Worm (Caenorhabditis elegans): Measurements from ENCODE around the gene T08B6.1.

DNA sequence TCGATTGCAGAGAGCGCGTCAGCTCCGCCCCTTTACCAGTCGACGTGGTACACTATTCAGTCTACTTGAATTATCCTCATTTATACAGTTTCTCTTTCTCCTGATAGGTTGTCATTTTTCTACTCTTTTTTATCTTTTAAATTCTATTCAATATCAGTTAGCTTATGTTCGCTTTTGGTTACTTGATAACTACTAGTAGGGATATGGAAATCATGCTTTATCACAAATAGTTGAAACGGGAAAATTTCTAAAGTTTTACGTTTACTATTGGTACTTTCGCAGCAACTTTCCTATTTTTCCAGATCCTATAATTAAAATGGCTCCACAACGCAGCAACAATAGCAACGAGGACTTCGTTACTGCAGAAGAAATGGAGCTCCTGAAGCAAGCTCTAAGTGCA is 2.5 kb upstream of the T08B6.1 start, which contains the start of gene sgnh-1:
- TF ChIP-seq unc-62 (GFP tag; optimal IDR thresholded peaks at IDR 0.05) (no peak), lin-39 (tag; optimal IDR thresholded peaks at IDR 0.05) (no peak), zag-1 (tag; optimal IDR thresholded peaks at IDR 0.05) (no peak), nhr-23 (tag; optimal IDR thresholded peaks at IDR 0.05) (no peak), snpc-4 (tag; optimal IDR thresholded peaks at IDR 0.05) (no peak), ztf-4 (tag; optimal IDR thresholded peaks at IDR 0.05) (no peak), ceh-82 (tag; optimal IDR thresholded peaks at IDR 0.05) (no peak), peb-1 (tag; optimal IDR thresholded peaks at IDR 0.05) (no peak), unc-55 (GFP tag; optimal IDR thresholded peaks at IDR 0.05) (no peak), dmd-4 (tag; optimal IDR thresholded peaks at IDR 0.05) (no peak), aly-2 (tag; optimal IDR thresholded peaks at IDR 0.05) (no peak), nhr-129 (tag; optimal IDR thresholded peaks at IDR 0.05) (no peak), ZK546.5 (tag; optimal IDR thresholded peaks at IDR 0.05) (no peak)

Measured in whole organism, L2 larva.